Worm (Caenorhabditis elegans): ENCODE data around the gene rps-11.

Gene rps-11

ce11 chrIV:11593415-11594190, 8.8 kb upstream of the rps-11 start, which contains the start of gene F40F11.3 (continued):
- no peak for TF ChIP-seq nfya-1 (tag; optimal IDR thresholded peaks at IDR 0.05; ENCODE audit: borderline replicate concordance, insufficient read depth)
- TF ChIP-seq ZK185.1 (tag; optimal IDR thresholded peaks at IDR 0.05; ENCODE audit: poor library complexity, severe bottlenecking) = peak; percentile 79
- 0 out of 2 replicates have a peak, but pooled peaks have one; percentile 14 for TF ChIP-seq Y95B8A.8 (GFP tag; IDR thresholded peaks at IDR 0.05)
- no peak for TF ChIP-seq hlh-12 (tag; optimal IDR thresholded peaks at IDR 0.05)
- peak; percentile 42 for TF ChIP-seq atf-7 (tag; optimal IDR thresholded peaks at IDR 0.05)
- TF ChIP-seq F57A8.1 (GFP tag; optimal IDR thresholded peaks at IDR 0.05) = peak; percentile 25
- peak; percentile 7; the same call in 1 of the 2 replicates for TF ChIP-seq cebp-1 (GFP tag; IDR thresholded peaks at IDR 0.05)
- TF ChIP-seq cebp-1 (tag; optimal IDR thresholded peaks at IDR 0.05) = peak; percentile 77
- peak; percentile 90 for TF ChIP-seq attf-5 (GFP tag; optimal IDR thresholded peaks at IDR 0.05)
- TF ChIP-seq tbp1 (GFP tag; optimal IDR thresholded peaks at IDR 0.05) = peak; percentile 54
- TF ChIP-seq egl-18 (GFP tag; IDR thresholded peaks at IDR 0.05) = 0 out of 2 replicates have a peak, but pooled peaks have one; percentile 40
- peak in 1 of 3 experiments; percentile 82 for TF ChIP-seq lin-35 (GFP tag; optimal IDR thresholded peaks at IDR 0.05)
- peak; percentile 87 for TF ChIP-seq repo-1 (tag; optimal IDR thresholded peaks at IDR 0.05)
- no peak for TF ChIP-seq efl-1 (GFP tag; optimal IDR thresholded peaks at IDR 0.05)
- 0 out of 2 replicates have a peak, but pooled peaks have one; percentile 48 for TF ChIP-seq madf-3 (GFP tag; IDR thresholded peaks at IDR 0.05)
- TF ChIP-seq F33H1.4 (GFP tag; IDR thresholded peaks at IDR 0.05) = peak; percentile 34; the same call in 1 of the 2 replicates
- TF ChIP-seq hsf-1 (GFP tag; IDR thresholded peaks at IDR 0.05) = no peak
- peak; percentile 8; the same call in 1 of the 2 replicates for TF ChIP-seq madf-6 (GFP tag; IDR thresholded peaks at IDR 0.05)
- peak; percentile 41 for TF ChIP-seq ets-4 (GFP tag; optimal IDR thresholded peaks at IDR 0.05)
- peak; percentile 96 for TF ChIP-seq hmg-1.2 (GFP tag; IDR thresholded peaks at IDR 0.05)
- no peak for TF ChIP-seq dpff-1 (tag; optimal IDR thresholded peaks at IDR 0.05)
- TF ChIP-seq ceh-40 (GFP tag; IDR thresholded peaks at IDR 0.05) = 0 out of 2 replicates have a peak, but pooled peaks have one; percentile 52
- TF ChIP-seq mxl-1 (tag; optimal IDR thresholded peaks at IDR 0.05) = no peak
- TF ChIP-seq Y56A3A.18 (GFP tag; IDR thresholded peaks at IDR 0.05) = peak; percentile 83
- peak; percentile 77 for TF ChIP-seq let-526 (GFP tag; IDR thresholded peaks at IDR 0.05)
- peak; percentile 83 for TF ChIP-seq lin-40 (tag; optimal IDR thresholded peaks at IDR 0.05)
- no peak for TF ChIP-seq rec-8 (tag; optimal IDR thresholded peaks at IDR 0.05)
- peak; percentile 14 for TF ChIP-seq chd-7 (tag; optimal IDR thresholded peaks at IDR 0.05)
- peak; percentile 64; the same call in 1 of the 2 replicates for TF ChIP-seq egl-44 (GFP tag; IDR thresholded peaks at IDR 0.05)
- peak; percentile 73 for TF ChIP-seq ekl-4 (GFP tag; IDR thresholded peaks at IDR 0.05)
- peak; percentile 32 for TF ChIP-seq dpl-1 (GFP tag; optimal IDR thresholded peaks at IDR 0.05)
- no peak for TF ChIP-seq nhr-179 (tag; optimal IDR thresholded peaks at IDR 0.05)
- TF ChIP-seq athp-1 (tag; optimal IDR thresholded peaks at IDR 0.05) = peak; percentile 26
- TF ChIP-seq sdz-38 (tag; optimal IDR thresholded peaks at IDR 0.05) = no peak
- peak; percentile 48 for TF ChIP-seq tlf-1 (GFP tag; optimal IDR thresholded peaks at IDR 0.05)
- no peak for TF ChIP-seq unc-130 (GFP tag; optimal IDR thresholded peaks at IDR 0.05)
- TF ChIP-seq ceh-91 (GFP tag; IDR thresholded peaks at IDR 0.05) = peak; percentile 10; the same call in 1 of the 2 replicates
- TF ChIP-seq lin-26 (GFP tag; IDR thresholded peaks at IDR 0.05) = peak; percentile 66; the same call in 1 of the 2 replicates
- peak; percentile 37; the same call in 1 of the 2 replicates for TF ChIP-seq hmg-20 (GFP tag; IDR thresholded peaks at IDR 0.05)

Measured in whole organism, young adult.